Fruit fly (Drosophila melanogaster) whole organism: ENCODE measurements around the gene Pez.

Source experiments
- CG8478 ChIP-seq: fragments of >200 bp; optimal IDR thresholded peaks from 2 replicates; lab custom pipeline; 2018; ENCODE audit warnings: inconsistent platforms
- Dll ChIP-seq: fragments of >200 bp; optimal IDR thresholded peaks from 2 replicates; lab custom pipeline; 2017
- EcR ChIP-seq, 2 experiments: fragments of >200 bp; optimal IDR thresholded peaks; 2 replicates each; lab custom pipeline; 2017; ENCODE audit warnings: missing biosample characterization in 2 of 2, missing genetic modification characterization in 2 of 2, missing genetic modification reagents in 2 of 2
- pan ChIP-seq: fragments of >200 bp; optimal IDR thresholded peaks from 2 replicates; lab custom pipeline; 2017
- psq ChIP-seq: fragments of >200 bp; optimal IDR thresholded peaks from 2 replicates; lab custom pipeline; 2017
- usp ChIP-seq: fragments of >200 bp; optimal IDR thresholded peaks from 2 replicates; lab custom pipeline; 2017; ENCODE audit warnings: missing biosample characterization, missing genetic modification characterization, mixed read lengths

Gene Pez

DNA sequence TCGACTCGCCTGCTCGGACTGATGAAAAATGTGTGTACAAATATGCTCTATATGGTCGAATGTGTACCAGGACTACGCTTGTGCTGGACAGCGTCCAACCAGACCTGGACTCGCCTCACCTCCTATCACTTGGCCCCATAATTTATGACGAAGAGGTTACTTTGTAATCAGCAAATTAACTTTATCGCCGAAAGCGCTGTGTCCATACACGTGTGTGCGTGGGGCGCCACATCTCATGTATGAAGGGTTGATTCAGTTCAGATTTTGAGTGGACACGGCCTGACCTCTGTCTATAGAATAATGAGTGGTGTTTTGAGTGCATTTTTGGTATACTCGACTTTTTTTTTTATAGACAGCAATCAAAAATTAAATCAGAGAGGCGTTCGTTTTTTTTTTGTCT is 21.6 kb upstream of the Pez start:
- TF ChIP-seq psq (lab: Kevin White, UChicago) (no peak), EcR (GFP tag; optimal IDR thresholded peaks at IDR 0.05; lab: Kevin White, UChicago) (no peak), CG8478 (lab: Kevin White, UChicago) (no peak), usp (no peak), Dll (no peak), pan (no peak)

DNA sequence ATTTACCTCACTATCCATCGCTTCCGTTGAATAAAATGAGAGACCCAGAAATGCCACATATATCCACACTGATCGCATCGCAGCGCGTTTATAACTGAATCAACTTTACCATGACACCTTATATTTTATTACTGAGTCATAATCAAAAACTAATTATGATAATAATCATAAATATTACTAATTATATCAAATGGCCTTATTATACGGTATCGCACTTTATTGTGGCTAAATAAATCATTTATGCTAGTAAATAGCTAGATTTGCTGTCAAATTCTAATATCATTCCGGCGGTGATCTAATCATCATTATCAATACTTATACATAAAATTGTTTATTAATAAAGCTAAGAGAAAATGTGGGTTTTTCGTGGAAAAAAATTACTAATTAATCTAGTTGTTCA is 19.7 kb upstream of the Pez start, which contains the start of gene CG9500:
Gene CG9500, minus strand, starts transcription at position 101 of the 400 bp plus-strand sequence.
- TF ChIP-seq psq (lab: Kevin White, UChicago) (no peak), usp (no peak), Dll (no peak), EcR (GFP tag; optimal IDR thresholded peaks at IDR 0.05; lab: Kevin White, UChicago) (no peak), CG8478 (lab: Kevin White, UChicago) (no peak), pan (no peak)

DNA sequence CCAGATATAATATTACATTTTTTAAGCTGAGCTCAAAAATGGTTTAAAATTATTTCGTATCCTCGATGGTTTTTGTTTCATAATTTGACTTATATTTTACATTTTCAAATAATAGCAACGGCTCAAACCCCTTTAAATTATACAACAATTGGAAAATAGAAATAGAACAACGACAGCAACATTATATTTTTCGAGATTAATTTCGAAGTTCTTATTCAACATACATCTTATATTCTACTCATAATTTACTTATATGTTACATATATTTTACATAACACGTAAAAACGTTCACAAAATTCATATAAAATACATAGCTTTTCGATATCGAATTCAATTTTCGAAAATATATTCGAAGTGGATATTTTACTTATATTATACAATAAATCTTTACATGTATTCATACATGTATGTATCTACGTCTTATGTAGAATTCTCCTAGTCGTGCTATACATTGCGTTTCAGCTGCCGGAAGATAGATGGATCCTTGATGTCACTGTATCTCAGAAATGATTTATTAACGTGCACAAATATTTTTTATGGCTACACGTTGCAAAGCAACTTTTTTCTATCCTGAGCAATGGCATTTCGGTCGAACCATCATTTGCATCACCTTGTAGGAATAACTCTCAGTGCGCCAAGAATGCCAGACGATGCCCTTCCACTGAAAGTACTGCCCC is 18.4 kb upstream of the Pez start:
- no peak for TF ChIP-seq EcR (GFP tag; optimal IDR thresholded peaks at IDR 0.05; lab: Kevin White, UChicago)
- no peak for TF ChIP-seq Dll
- TF ChIP-seq CG8478 (lab: Kevin White, UChicago) = no peak
- no peak for TF ChIP-seq pan
- no peak for TF ChIP-seq usp
- no peak for TF ChIP-seq psq (lab: Kevin White, UChicago)

DNA sequence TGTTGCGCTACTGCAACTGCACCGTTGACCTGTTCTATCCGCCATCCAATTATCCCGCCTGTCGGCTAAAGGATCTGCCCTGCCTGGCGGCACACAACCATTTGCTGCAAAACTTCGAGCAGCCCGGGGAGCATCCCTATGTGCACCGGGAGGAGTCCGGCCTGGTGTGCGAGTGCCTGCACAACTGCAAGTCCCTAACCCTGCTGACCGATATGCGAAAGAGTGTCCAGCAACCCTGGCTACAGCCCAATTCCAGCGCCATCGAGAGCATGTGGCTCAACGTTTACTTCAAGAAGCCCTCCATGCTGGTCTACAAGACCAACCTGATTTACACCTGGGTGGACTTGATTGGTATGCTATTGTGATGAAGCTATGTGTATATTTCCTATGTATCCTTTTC is 17.7 kb upstream of the Pez start:
- TF ChIP-seq pan (no peak), EcR (GFP tag; optimal IDR thresholded peaks at IDR 0.05; lab: Kevin White, UChicago) (no peak), Dll (no peak), psq (lab: Kevin White, UChicago) (no peak), usp (no peak), CG8478 (lab: Kevin White, UChicago) (no peak)

DNA sequence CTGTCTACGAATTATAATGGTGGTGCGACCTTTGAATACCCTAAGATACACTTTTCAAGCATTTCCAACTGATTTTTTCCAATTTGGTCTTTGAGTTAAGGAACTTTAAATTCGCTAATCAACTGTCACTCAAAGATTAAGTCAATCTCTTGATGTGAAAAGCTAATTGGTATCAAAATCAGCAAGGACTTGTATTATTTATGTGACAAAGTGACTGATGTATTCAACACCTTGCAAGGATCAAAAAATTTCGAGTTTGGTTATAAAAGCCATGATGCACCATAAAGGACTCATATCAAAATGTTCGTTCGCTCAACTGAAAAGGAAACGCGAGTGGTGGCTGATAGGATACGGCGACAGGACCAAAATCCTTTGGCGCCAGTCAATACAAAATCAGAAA is 16.2 kb upstream of the Pez start, which contains the start of gene ppk14:
Gene ppk14, plus strand, starts transcription at position 301 of the 400 bp plus-strand sequence.
- TF ChIP-seq Dll (no peak), EcR (GFP tag; optimal IDR thresholded peaks at IDR 0.05; lab: Kevin White, UChicago) (no peak), pan (no peak), usp (no peak), psq (lab: Kevin White, UChicago) (no peak), CG8478 (lab: Kevin White, UChicago) (no peak)

DNA sequence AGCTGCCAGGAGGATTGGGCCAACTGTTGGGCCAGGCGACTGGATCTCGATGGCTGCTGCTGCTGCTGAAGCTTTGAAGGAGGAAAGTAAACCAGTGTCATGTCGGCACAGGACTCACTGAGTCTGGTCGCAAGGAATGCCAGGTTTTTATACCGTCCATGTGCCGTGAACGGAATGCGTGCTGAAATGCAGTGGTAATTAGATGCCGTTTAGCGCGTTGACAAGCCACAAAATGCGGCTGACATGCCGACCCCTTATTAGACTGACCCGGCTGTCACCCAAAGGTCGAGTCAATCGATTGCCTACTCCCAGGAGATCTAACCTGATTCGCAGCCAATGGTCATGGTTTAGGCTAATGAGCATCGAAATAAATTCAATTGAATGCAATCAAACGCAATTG is 15.8 kb upstream of the Pez start, which contains the start of gene ppk7:
Gene ppk7, minus strand, starts transcription at position 101 of the 400 bp plus-strand sequence.
- TF ChIP-seq Dll (no peak), usp (no peak), psq (lab: Kevin White, UChicago) (no peak), pan (no peak), EcR (GFP tag; optimal IDR thresholded peaks at IDR 0.05; lab: Kevin White, UChicago) (no peak), CG8478 (lab: Kevin White, UChicago) (no peak)

DNA sequence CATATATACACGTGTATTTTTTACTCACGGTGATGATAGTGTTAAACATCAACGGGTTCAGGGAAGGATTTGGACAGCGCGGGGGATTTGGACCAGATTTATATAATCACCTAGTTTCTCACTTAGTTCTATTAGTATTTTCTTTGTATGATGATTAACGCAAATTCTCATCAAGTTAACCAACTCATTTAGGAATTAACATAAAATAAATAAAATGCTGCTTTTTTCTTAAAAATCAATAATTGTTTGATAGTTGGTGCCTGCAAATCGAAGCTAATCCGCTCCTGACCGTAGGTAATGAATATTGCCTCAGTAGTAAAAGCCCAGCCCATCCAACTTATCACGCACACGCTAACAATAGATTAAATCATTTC is 13.3 kb upstream of the Pez start:
- TF ChIP-seq pan (no peak), psq (lab: Kevin White, UChicago) (no peak), CG8478 (lab: Kevin White, UChicago) (no peak), Dll (no peak), EcR (GFP tag; optimal IDR thresholded peaks at IDR 0.05; lab: Kevin White, UChicago) (no peak), usp (no peak)

DNA sequence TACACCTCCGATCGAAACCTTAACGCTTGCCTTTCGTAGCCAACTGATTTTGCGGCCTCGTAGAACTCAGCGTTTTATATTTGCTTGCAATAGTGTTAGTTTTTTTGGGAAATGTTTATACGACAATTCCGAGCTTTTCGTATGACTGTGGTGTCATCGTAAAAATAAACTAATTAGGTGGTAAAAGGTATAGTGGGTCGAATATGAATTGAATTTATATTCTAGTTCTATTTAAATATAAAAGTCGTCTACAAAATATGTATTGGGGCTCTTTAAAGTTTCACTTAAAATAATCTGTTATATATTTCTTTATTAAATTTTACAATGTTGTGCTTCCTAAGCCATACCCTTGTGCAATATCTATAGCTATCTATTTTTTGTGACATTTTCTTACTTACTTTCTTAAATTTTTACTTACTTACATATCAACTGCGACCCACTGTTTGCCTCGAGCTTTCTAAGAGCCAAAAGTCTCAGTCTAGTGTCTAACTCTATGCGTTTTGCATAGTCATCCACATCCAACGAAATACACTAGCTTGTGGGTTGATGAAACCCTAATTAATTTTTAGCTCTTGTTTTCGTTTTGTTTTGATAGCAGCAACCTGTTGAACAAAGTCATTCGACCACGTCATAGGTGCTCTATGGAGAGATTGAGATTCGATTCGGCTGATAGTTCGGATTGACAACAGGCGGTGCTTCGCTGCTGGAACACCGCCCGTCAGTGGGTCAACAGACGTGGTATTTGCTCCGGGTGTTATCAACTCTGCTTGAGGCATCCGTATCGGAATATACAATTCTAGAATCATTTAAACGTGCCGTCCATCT is 12.7 kb upstream of the Pez start, which contains the start of gene CG9498:
Gene CG9498, minus strand, starts transcription at position 51 of the 825 bp plus-strand sequence.
- TF ChIP-seq CG8478 (lab: Kevin White, UChicago) = no peak
- no peak for TF ChIP-seq Dll
- no peak for TF ChIP-seq psq (lab: Kevin White, UChicago)
- TF ChIP-seq pan = no peak
- no peak for TF ChIP-seq usp
- no peak for TF ChIP-seq EcR (GFP tag; optimal IDR thresholded peaks at IDR 0.05; lab: Kevin White, UChicago)

DNA sequence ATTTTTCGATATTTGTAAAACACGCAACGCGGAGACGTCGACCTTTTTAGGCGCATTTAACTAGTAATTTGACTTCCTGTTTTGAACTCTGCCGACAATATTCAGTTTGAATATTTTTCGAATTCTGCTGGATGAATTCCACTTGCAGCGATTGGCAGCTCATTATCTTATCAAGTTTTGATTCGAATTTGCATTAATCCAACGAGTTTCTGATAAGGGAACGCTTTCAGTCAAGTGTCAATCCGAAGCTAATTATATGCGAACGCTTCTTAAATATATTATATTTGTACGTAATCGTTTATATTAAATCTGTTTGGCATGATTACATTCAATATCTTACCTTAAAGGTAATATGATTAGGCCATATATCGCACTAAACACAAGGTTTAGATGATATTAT is 9.9 kb upstream of the Pez start, which contains the start of gene CG9497:
Gene CG9497, minus strand, starts transcription at position 101 of the 400 bp plus-strand sequence.
- no peak for TF ChIP-seq usp
- no peak for TF ChIP-seq EcR (GFP tag; optimal IDR thresholded peaks at IDR 0.05; lab: Kevin White, UChicago)
- no peak for TF ChIP-seq Dll
- no peak for TF ChIP-seq CG8478 (lab: Kevin White, UChicago)
- no peak for TF ChIP-seq psq (lab: Kevin White, UChicago)
- TF ChIP-seq pan = no peak

DNA sequence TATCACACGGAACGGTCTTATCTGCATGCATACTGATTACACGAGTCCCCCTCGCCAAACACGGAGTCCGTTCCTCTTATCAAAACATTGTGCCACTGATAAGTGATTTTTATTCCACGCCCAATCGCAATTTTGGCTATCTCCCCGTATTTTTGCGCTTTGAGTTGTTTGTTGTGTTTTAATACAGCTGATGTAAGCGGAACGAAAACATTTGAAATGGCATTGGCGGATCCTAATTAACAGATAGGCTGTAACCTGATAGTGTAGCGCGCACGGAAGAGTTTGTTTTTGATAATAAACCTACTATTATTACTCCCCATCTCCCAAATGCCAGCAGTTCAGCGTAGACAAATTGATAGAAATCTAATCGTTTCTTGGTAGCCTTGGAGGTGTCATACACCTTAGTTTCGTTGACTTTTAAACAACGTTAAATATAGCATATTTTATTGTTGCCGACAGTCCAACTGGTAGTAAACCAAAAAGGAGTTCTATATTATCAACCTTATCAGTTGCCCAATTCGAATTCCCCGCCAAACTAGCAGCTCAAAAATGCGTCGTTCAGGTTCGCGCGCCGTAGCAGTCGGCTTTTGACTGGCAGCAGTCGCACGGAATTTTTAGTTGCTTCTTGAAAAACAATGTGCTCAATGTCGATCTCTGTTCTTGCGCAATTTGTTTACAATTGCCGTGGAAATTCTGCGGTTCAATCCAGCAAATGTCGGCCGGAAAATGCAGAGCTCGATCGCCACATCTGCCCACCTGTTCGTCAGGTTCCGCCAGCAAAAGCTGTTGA is 4.8 kb upstream of the Pez start:
- no peak for TF ChIP-seq psq (lab: Kevin White, UChicago)
- TF ChIP-seq usp = no peak
- TF ChIP-seq Dll = no peak
- TF ChIP-seq EcR (GFP tag; optimal IDR thresholded peaks at IDR 0.05; lab: Kevin White, UChicago) = no peak
- TF ChIP-seq CG8478 (lab: Kevin White, UChicago) = no peak
- no peak for TF ChIP-seq pan

DNA sequence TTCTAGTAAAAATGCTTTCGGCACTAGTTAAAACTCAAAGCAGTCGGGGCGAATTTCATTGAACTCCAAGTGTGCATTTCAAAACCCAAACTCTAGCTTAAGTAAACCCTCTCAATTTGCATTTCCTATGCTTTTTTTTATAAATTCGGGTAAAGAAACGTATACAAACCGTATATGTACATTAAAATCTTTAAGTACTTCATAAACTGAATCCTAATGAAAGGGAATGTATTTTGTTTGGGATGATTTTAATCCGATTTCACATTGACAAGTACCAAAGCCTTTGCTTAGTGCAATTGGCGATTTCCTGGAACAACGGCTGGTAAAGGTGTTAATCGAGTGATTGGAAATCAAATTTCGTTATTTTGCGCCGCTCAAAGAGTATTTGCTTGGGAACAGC is 2.8 kb upstream of the Pez start:
- TF ChIP-seq EcR (GFP tag; optimal IDR thresholded peaks at IDR 0.05; lab: Kevin White, UChicago) (no peak), CG8478 (lab: Kevin White, UChicago) (no peak), pan (no peak), psq (lab: Kevin White, UChicago) (no peak)
